Fruit fly (Drosophila melanogaster) whole organism, wandering third instar larva: Measurements from ENCODE around the gene CG14731.

Experiments used
- Abd-B ChIP-seq: fragments of >200 bp; optimal IDR thresholded peaks from 2 replicates; lab custom pipeline; 2017; ENCODE audit warnings: missing biosample characterization, missing genetic modification characterization
- CG32264 ChIP-seq: fragments of 200-800 bp; sonication (Bioruptor generic); optimal IDR thresholded peaks from 2 replicates; lab custom pipeline; 2016; ENCODE audit warnings: missing biosample characterization, missing genetic modification characterization
- Mio ChIP-seq: sonication (Bioruptor generic); optimal IDR thresholded peaks from 2 replicates; lab custom pipeline; 2016; ENCODE audit warnings: missing biosample characterization, missing genetic modification characterization
- Myc ChIP-seq: fragments of >200 bp; optimal IDR thresholded peaks from 2 replicates; lab custom pipeline; 2017
- N ChIP-seq: fragments of >200 bp; optimal IDR thresholded peaks from 2 replicates; lab custom pipeline; 2018; ENCODE audit warnings: missing biosample characterization, missing external identifiers, missing genetic modification characterization
- Vsx2 ChIP-seq: fragments of 200-300, 225-300 bp; sonication (Bioruptor generic); optimal IDR thresholded peaks from 2 replicates; lab custom pipeline; 2018; ENCODE audit warnings: missing biosample characterization, missing genetic modification characterization; ENCODE audit not compliant: partially characterized antibody
- dmrt93B ChIP-seq: fragments of 200-800 bp; sonication (Bioruptor generic); optimal IDR thresholded peaks from 2 replicates; lab custom pipeline; 2018; ENCODE audit warnings: missing biosample characterization, mild to moderate bottlenecking, missing genetic modification characterization
- dsf ChIP-seq: sonication (Bioruptor generic); optimal IDR thresholded peaks from 2 replicates; lab custom pipeline; 2016; ENCODE audit warnings: missing biosample characterization, missing genetic modification characterization, borderline replicate concordance
- h ChIP-seq: fragments of 200-800 bp; sonication (Bioruptor generic); optimal IDR thresholded peaks from 3 replicates; lab custom pipeline; 2016; ENCODE audit warnings: missing biosample characterization, mild to moderate bottlenecking, missing genetic modification characterization
- jim ChIP-seq: fragments of 175-275, 200-325 bp; sonication (Bioruptor generic); optimal IDR thresholded peaks from 2 replicates; lab custom pipeline; 2016; ENCODE audit warnings: missing biosample characterization, mild to moderate bottlenecking, missing genetic modification characterization
- pan ChIP-seq: fragments of >200 bp; optimal IDR thresholded peaks from 2 replicates; lab custom pipeline; 2017
- psq ChIP-seq: fragments of 200-800 bp; sonication (Bioruptor generic); optimal IDR thresholded peaks from 3 replicates; lab custom pipeline; 2017; ENCODE audit warnings: missing biosample characterization, mild to moderate bottlenecking, missing genetic modification characterization, moderate library complexity
- usp ChIP-seq: fragments of >200 bp; optimal IDR thresholded peaks from 2 replicates; lab custom pipeline; 2017; ENCODE audit warnings: missing biosample characterization, missing genetic modification characterization

DNA sequence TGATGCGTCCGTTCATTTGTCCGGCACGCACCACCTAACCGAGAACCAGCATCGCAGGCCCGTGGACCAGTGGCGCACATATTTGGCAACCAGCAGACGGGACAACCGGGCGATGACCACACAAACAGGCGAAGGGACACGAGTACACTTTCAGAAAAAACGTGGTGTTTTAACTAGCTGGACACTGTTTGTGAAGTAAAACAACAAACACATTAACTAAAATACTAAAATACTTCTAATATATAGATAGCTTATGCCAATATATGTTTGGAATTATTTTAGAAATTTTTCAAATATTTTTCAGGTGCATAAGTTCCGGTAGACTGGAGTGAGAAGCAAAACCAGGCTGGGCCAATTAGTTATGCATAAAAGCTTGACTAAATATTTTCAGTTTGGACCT, 28.2 kb upstream of the CG14731 start:
- TF ChIP-seq psq (GFP tag; lab: Kevin White, UChicago) (peak; percentile 26), dsf (GFP tag; lab: Kevin White, UChicago) (no peak), usp (GFP tag; lab: Kevin White, UChicago) (no peak), h (GFP tag; lab: Kevin White, UChicago) (peak; percentile 49), dmrt93B (no peak), Abd-B (GFP tag; lab: Kevin White, UChicago) (no peak), N (GFP tag; lab: Kevin White, UChicago) (no peak), Myc (lab: Kevin White, UChicago) (no peak), jim (GFP tag; lab: Kevin White, UChicago) (no peak), Mio (GFP tag; lab: Kevin White, UChicago) (no peak), CG32264 (GFP tag; lab: Kevin White, UChicago) (no peak), pan (lab: Kevin White, UChicago) (no peak), Vsx2 (GFP tag; lab: Kevin White, UChicago) (no peak)
